Worm (Caenorhabditis elegans) whole organism, L1 larva: ENCODE data around the gene lin-24.
A peak's percentile ranks its signal among the peaks of the same experiment; 100 is the strongest.

Source experiments
- C34B4.2 ChIP-seq: sonication (generic microtip); optimal IDR thresholded peaks from 2 replicates; lab custom pipeline; 2017; ENCODE audit warnings: mild to moderate bottlenecking, missing genetic modification characterization, missing compliant biosample characterization
- F16B12.6 ChIP-seq: fragments of 150-350 bp; optimal IDR thresholded peaks from 2 replicates; lab custom pipeline; 2014; ENCODE audit warnings: missing biosample characterization, missing genetic modification characterization
- Y116A8C.19 ChIP-seq: sonication (generic microtip); optimal IDR thresholded peaks from 2 replicates; lab custom pipeline; 2016; ENCODE audit warnings: missing compliant biosample characterization, missing genetic modification characterization, borderline replicate concordance
- aha-1 ChIP-seq: fragments of 150-350 bp; optimal IDR thresholded peaks from 2 replicates; lab custom pipeline; 2014; ENCODE audit warnings: missing biosample characterization, missing genetic modification characterization
- alr-1 ChIP-seq: fragments of 200-800 bp; sonication (Bioruptor generic); optimal IDR thresholded peaks from 2 replicates; lab custom pipeline; 2018; ENCODE audit warnings: borderline replicate concordance, mild to moderate bottlenecking, missing genetic modification characterization, missing compliant biosample characterization
- blmp-1 ChIP-seq: fragments of 150-350 bp; optimal IDR thresholded peaks from 2 replicates; lab custom pipeline; 2014; ENCODE audit warnings: missing biosample characterization, missing genetic modification characterization
- ceh-82 ChIP-seq, 3 experiments: fragments of 150-350 bp in 1 of 3; sonication (generic microtip) in 2 of 3; optimal IDR thresholded peaks; 2 replicates each; lab custom pipeline; 2014 to 2017; ENCODE audit warnings: missing biosample characterization in 3 of 3, missing genetic modification characterization in 3 of 3
- dpl-1 ChIP-seq, 3 experiments: fragments of 150-350 bp in 2 of 3; sonication (generic microtip) in 1 of 3; optimal IDR thresholded peaks; 2 replicates each; lab custom pipeline; 2014 to 2017; ENCODE audit warnings: missing biosample characterization in 3 of 3, missing genetic modification characterization in 3 of 3, missing genetic modification reagents in 3 of 3
- efl-3 ChIP-seq: fragments of 200-800 bp; sonication (Bioruptor generic); optimal IDR thresholded peaks from 2 replicates; lab custom pipeline; 2018; ENCODE audit warnings: mild to moderate bottlenecking, missing genetic modification characterization, missing compliant biosample characterization
- egl-13 ChIP-seq: sonication (generic microtip); optimal IDR thresholded peaks from 2 replicates; lab custom pipeline; 2016; ENCODE audit warnings: missing genotype, missing genetic modification reagents, missing genetic modification characterization, missing compliant biosample characterization
- elt-3 ChIP-seq, 6 experiments: fragments of 150-350 bp in 1 of 6; sonication (generic microtip); optimal IDR thresholded peaks; 2 replicates each; lab custom pipeline; 2017 to 2018; ENCODE audit warnings: missing biosample characterization in 6 of 6, missing genetic modification characterization in 6 of 6, inconsistent platforms in 1 of 6
- fkh-10 ChIP-seq: sonication (generic microtip); optimal IDR thresholded peaks from 2 replicates; lab custom pipeline; 2017; ENCODE audit warnings: missing biosample characterization, missing genetic modification reagents, missing genetic modification characterization
- hlh-17 ChIP-seq: fragments of 200-800 bp; sonication (Bioruptor generic); optimal IDR thresholded peaks from 2 replicates; lab custom pipeline; 2018; ENCODE audit warnings: missing genetic modification characterization, mild to moderate bottlenecking, missing compliant biosample characterization, moderate library complexity, borderline replicate concordance
- hlh-4 ChIP-seq: sonication (generic microtip); optimal IDR thresholded peaks from 2 replicates; lab custom pipeline; 2016; ENCODE audit warnings: mild to moderate bottlenecking, missing genetic modification characterization, missing compliant biosample characterization
- isw-1 ChIP-seq: fragments of 200-800 bp; sonication (Bioruptor generic); IDR thresholded peaks from 2 replicates; pipeline ENCODE4 v1.3.6; 2022; ENCODE audit warnings: missing genetic modification characterization, missing compliant biosample characterization
- lin-13 ChIP-seq: fragments of 150-350 bp; optimal IDR thresholded peaks from 2 replicates; lab custom pipeline; 2014; ENCODE audit warnings: missing biosample characterization, missing genetic modification reagents, missing genetic modification characterization
- lin-39 ChIP-seq: fragments of 150-350 bp; optimal IDR thresholded peaks from 2 replicates; lab custom pipeline; 2014; ENCODE audit warnings: missing biosample characterization, missing genetic modification reagents, missing genetic modification characterization
- lsy-2 ChIP-seq, 2 experiments: fragments of 150-350 bp; optimal IDR thresholded peaks; 2 replicates each; lab custom pipeline; 2014; ENCODE audit warnings: missing biosample characterization in 2 of 2, missing genetic modification characterization in 2 of 2
- mab-9 ChIP-seq: fragments of 200-800 bp; sonication (Bioruptor generic); IDR thresholded peaks from 2 replicates; pipeline ENCODE4 v1.3.6; 2022; ENCODE audit warnings: missing genetic modification reagents, missing genetic modification characterization, missing compliant biosample characterization
- mdl-1 ChIP-seq, 2 experiments: fragments of 150-350 bp; optimal IDR thresholded peaks; 2 replicates each; lab custom pipeline; 2014 to 2017; ENCODE audit warnings: missing biosample characterization in 2 of 2, missing genetic modification characterization in 2 of 2, inconsistent platforms in 1 of 2
- nhr-11 ChIP-seq: fragments of 150-350 bp; optimal IDR thresholded peaks from 2 replicates; lab custom pipeline; 2014; ENCODE audit warnings: missing biosample characterization, missing genetic modification characterization
- nhr-20 ChIP-seq: sonication (generic microtip); optimal IDR thresholded peaks from 2 replicates; lab custom pipeline; 2016; ENCODE audit warnings: mild to moderate bottlenecking, missing genetic modification characterization, missing compliant biosample characterization
- nhr-237 ChIP-seq: fragments of 150-350 bp; optimal IDR thresholded peaks from 2 replicates; lab custom pipeline; 2014; ENCODE audit warnings: missing biosample characterization, missing genetic modification characterization
- nhr-47 ChIP-seq: sonication (generic microtip); optimal IDR thresholded peaks from 2 replicates; lab custom pipeline; 2016; ENCODE audit warnings: mild to moderate bottlenecking, missing genetic modification characterization, moderate library complexity, missing compliant biosample characterization
- nhr-76 ChIP-seq: sonication (generic microtip); optimal IDR thresholded peaks from 2 replicates; lab custom pipeline; 2017; ENCODE audit warnings: missing biosample characterization, missing genetic modification characterization
- nhr-77 ChIP-seq: fragments of 150-350 bp; optimal IDR thresholded peaks from 2 replicates; lab custom pipeline; 2014; ENCODE audit warnings: missing biosample characterization, missing genetic modification characterization
- pag-3 ChIP-seq: sonication (generic microtip); optimal IDR thresholded peaks from 2 replicates; lab custom pipeline; 2017; ENCODE audit warnings: missing genetic modification characterization, mild to moderate bottlenecking, missing compliant biosample characterization, antibody characterized with exemption, borderline replicate concordance; ENCODE audit not compliant: insufficient read depth
- skn-1 ChIP-seq: fragments of 150-350 bp; optimal IDR thresholded peaks from 2 replicates; lab custom pipeline; 2014; ENCODE audit warnings: missing biosample characterization, missing genetic modification characterization
- sptf-1 ChIP-seq: fragments of 150-350 bp; optimal IDR thresholded peaks from 2 replicates; lab custom pipeline; 2014; ENCODE audit warnings: missing biosample characterization, missing genetic modification characterization
- swsn-7 ChIP-seq: sonication (generic microtip); optimal IDR thresholded peaks from 2 replicates; lab custom pipeline; 2016; ENCODE audit warnings: missing genetic modification characterization, missing compliant biosample characterization
- unc-130 ChIP-seq: fragments of 150-350 bp; optimal IDR thresholded peaks from 2 replicates; lab custom pipeline; 2017; ENCODE audit warnings: missing biosample characterization, missing genetic modification characterization, inconsistent platforms
- unc-62 ChIP-seq: fragments of 150-350 bp; optimal IDR thresholded peaks from 2 replicates; lab custom pipeline; 2014; ENCODE audit warnings: missing biosample characterization, missing genetic modification reagents, missing genetic modification characterization
- unc-98 ChIP-seq: fragments of 200-800 bp; sonication (Bioruptor generic); IDR thresholded peaks from 2 replicates; pipeline ENCODE4 v1.3.6; 2022; ENCODE audit warnings: missing genetic modification characterization, missing compliant biosample characterization
- xbp-1 ChIP-seq: sonication (generic microtip); optimal IDR thresholded peaks from 2 replicates; lab custom pipeline; 2016; ENCODE audit warnings: missing genetic modification characterization, missing compliant biosample characterization
- ztf-11 ChIP-seq, 2 experiments: sonication (generic microtip); optimal IDR thresholded peaks; 2 replicates each; lab custom pipeline; 2016 to 2017; ENCODE audit warnings: missing genetic modification characterization in 2 of 2, missing biosample characterization in 1 of 2, missing compliant biosample characterization in 1 of 2

lin-24 gene

DNA sequence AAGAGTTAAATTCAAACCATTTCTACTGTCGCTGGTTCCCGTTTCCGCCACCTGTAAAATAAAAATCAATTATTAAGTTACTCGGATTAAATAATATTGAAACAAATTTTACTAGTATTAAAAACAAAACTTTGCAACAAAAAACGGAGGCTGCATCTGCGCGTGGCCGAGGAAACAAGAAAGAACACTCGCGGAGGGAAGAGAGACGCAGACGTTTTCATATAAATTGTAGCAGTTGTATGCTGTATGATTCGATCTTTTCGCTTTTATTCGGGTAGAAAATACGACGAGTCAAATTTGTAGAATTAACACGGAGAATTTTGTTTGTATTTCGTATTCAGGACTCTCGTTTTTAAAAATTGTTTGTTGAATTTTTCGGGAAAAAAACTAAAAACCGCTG, 16.4 kb downstream of the lin-24 start, which contains the start of gene B0001.3:
B0001.3 (minus strand) TSS at position 55 of the 400 bp plus-strand sequence.
- TF ChIP-seq xbp-1 (tag; lab: Kevin White, UChicago) = no peak
- no peak for TF ChIP-seq lin-39
- TF ChIP-seq blmp-1 (tag; lab: Kevin White, UChicago) = peak; percentile 72

- no peak for TF ChIP-seq aha-1 (tag; lab: Kevin White, UChicago)
- no peak for TF ChIP-seq unc-98 (GFP tag; lab: Robert Waterston, UW)
- no peak for TF ChIP-seq lin-39
- no peak for TF ChIP-seq mdl-1 (tag; optimal IDR thresholded peaks at IDR 0.05; lab: Kevin White, UChicago)
- TF ChIP-seq ztf-11 (tag; optimal IDR thresholded peaks at IDR 0.05; lab: Kevin White, UChicago) = no peak
- no peak for TF ChIP-seq mab-9 (GFP tag; lab: Robert Waterston, UW)
- no peak for TF ChIP-seq skn-1 (tag; lab: Kevin White, UChicago)
- TF ChIP-seq efl-3 (GFP tag; lab: Kevin White, UChicago) = no peak
- TF ChIP-seq lsy-2 (tag; optimal IDR thresholded peaks at IDR 0.05; lab: Kevin White, UChicago) = no peak
- TF ChIP-seq nhr-76 (tag; lab: Kevin White, UChicago) = no peak
- no peak for TF ChIP-seq hlh-17
- TF ChIP-seq pag-3 (tag; lab: Kevin White, UChicago) = no peak
- TF ChIP-seq blmp-1 (tag; lab: Kevin White, UChicago) = no peak
- no peak for TF ChIP-seq Y116A8C.19 (tag; lab: Kevin White, UChicago)
Measured at ce11 chrIV:12149609-12150008, 20.3 kb downstream of the lin-24 start.

- TF ChIP-seq nhr-11 (tag; lab: Kevin White, UChicago) = no peak
- TF ChIP-seq ceh-82 (tag; optimal IDR thresholded peaks at IDR 0.05; lab: Kevin White, UChicago) = no peak
- TF ChIP-seq C34B4.2 (tag; lab: Kevin White, UChicago) = no peak
- TF ChIP-seq nhr-20 (tag; lab: Kevin White, UChicago) = no peak
- no peak for TF ChIP-seq nhr-77 (tag; lab: Kevin White, UChicago)
- TF ChIP-seq egl-13 (tag; lab: Kevin White, UChicago) = no peak
- no peak for TF ChIP-seq unc-130
- no peak for TF ChIP-seq hlh-17
- TF ChIP-seq alr-1 (tag; lab: Kevin White, UChicago) = no peak
- TF ChIP-seq F16B12.6 (tag; lab: Kevin White, UChicago) = no peak
- no peak for TF ChIP-seq Y116A8C.19 (tag; lab: Kevin White, UChicago)
- no peak for TF ChIP-seq unc-62
- TF ChIP-seq nhr-76 (tag; lab: Kevin White, UChicago) = no peak
- no peak for TF ChIP-seq lin-13
- TF ChIP-seq fkh-10 = no peak
Measured at ce11 chrIV:12150877-12151276, 21.6 kb downstream of the lin-24 start, which contains the start of gene B0001.2. B0001.2 (minus strand) TSS chrIV:12150977.

DNA sequence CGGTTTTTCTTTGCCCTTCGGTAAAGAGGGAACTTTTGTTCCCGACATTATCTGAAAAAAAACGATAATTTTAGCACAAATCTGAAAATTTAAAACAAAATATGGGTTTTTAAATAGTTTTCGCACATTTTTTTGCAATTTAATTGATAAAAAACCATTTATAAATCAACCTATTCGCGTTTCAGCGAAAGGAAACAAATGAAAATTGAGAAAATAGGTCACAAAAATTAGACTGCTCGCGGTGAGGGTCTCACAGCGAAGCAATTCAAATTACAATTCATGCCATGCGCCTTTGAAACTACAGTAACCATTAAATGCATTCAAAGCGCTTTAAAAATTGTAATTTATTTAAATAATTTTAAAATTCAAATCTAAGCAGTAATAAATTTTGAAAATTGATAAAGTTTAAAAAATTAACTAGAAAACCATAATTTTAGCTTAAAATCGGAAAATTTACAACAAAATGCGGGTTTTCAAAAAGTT, 24.9 kb downstream of the lin-24 start, which contains the start of gene B0001.7:
B0001.7 (minus strand) TSS at position 51 of the 483 bp plus-strand sequence.
- TF ChIP-seq F16B12.6 (tag; lab: Kevin White, UChicago) (no peak), hlh-4 (no peak), nhr-237 (tag; lab: Kevin White, UChicago) (no peak), nhr-76 (tag; lab: Kevin White, UChicago) (no peak), unc-98 (GFP tag; lab: Robert Waterston, UW) (no peak), isw-1 (GFP tag; lab: Robert Waterston, UW) (no peak), blmp-1 (tag; lab: Kevin White, UChicago) (no peak), sptf-1 (tag; lab: Kevin White, UChicago) (no peak), dpl-1 (GFP tag; optimal IDR thresholded peaks at IDR 0.05; lab: Kevin White, UChicago) (no peak), lsy-2 (tag; optimal IDR thresholded peaks at IDR 0.05; lab: Kevin White, UChicago) (no peak), elt-3 (tag; optimal IDR thresholded peaks at IDR 0.05; lab: Kevin White, UChicago) (no peak), nhr-47 (no peak), swsn-7 (tag; lab: Kevin White, UChicago) (no peak)
